Worm (Caenorhabditis elegans) whole organism, L4 larva: ENCODE measurements around the gene wht-7.

Source experiments
- F44E2.7 ChIP-seq: fragments of 200-800 bp; sonication (Bioruptor generic); IDR thresholded peaks from 2 replicates; pipeline ENCODE4 v2.1.2; 2022; ENCODE audit warnings: missing genetic modification characterization, missing compliant biosample characterization
- fkh-10 ChIP-seq: fragments of 150-350 bp; optimal IDR thresholded peaks from 2 replicates; lab custom pipeline; 2014; ENCODE audit warnings: missing biosample characterization, missing genetic modification reagents, missing genetic modification characterization

DNA sequence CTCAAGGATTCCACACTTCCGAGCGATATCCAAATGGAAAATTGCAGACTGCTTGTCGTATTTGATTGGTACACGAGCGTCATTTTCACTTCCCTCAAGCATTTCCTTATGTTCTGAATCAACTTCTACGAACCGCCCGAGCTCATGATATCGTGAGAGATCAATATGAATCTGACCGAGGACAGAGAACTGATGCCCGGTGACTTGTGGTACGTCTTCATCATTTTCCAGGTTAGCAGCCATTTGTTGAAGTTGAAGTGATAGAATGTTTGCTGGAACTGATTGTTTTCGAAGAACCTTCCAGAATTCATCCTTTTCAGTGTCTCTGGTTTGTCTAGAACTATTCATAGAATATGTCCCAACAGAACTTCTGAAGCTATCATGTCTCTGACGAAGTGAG lies 17.2 kb upstream of the wht-7 start:
- no peak for TF ChIP-seq fkh-10 (GFP tag; lab: Kevin White, UChicago)
- TF ChIP-seq F44E2.7 (GFP tag; lab: Robert Waterston, UW): no peak
